Fruit fly (Drosophila melanogaster): ENCODE data around the gene BI-1.

BI-1 gene

dm6 chr3L:8340264-8341095 lies 31.7 kb upstream of the BI-1 start, which contains the start of the genes Prim1 and CG7083 (continued):
- peak; percentile 51 for TF ChIP-seq CG8319 (GFP tag; optimal IDR thresholded peaks at IDR 0.05)
- peak; percentile 18 for TF ChIP-seq Eip93F (GFP tag; optimal IDR thresholded peaks at IDR 0.05)
- TF ChIP-seq salr (GFP tag; optimal IDR thresholded peaks at IDR 0.05): no peak
- TF ChIP-seq CG7368 (GFP tag; optimal IDR thresholded peaks at IDR 0.05): peak; percentile 62
- peak; percentile 1 for TF ChIP-seq Blimp-1 (GFP tag; optimal IDR thresholded peaks at IDR 0.05)
- peak; percentile 41 for TF ChIP-seq Ets96B (tag; optimal IDR thresholded peaks at IDR 0.05)
- peak; percentile 45 for TF ChIP-seq CG6792 (GFP tag; optimal IDR thresholded peaks at IDR 0.05)
- no peak for TF ChIP-seq spab (GFP tag; optimal IDR thresholded peaks at IDR 0.05)
- no peak for TF ChIP-seq CG4318 (GFP tag; optimal IDR thresholded peaks at IDR 0.05)
- peak in 1 of 2 experiments; percentile 47 for TF ChIP-seq ss (GFP tag; optimal IDR thresholded peaks at IDR 0.05)
- TF ChIP-seq pdm3 (GFP tag; optimal IDR thresholded peaks at IDR 0.05): peak; percentile 63
- no peak for TF ChIP-seq CG6276 (GFP tag; optimal IDR thresholded peaks at IDR 0.05)
- TF ChIP-seq CG10631 (GFP tag; optimal IDR thresholded peaks at IDR 0.05): peak; percentile 68
- no peak for TF ChIP-seq dsx (GFP tag; optimal IDR thresholded peaks at IDR 0.05; ENCODE audit: poor library complexity, severe bottlenecking)
- TF ChIP-seq CG34406 (GFP tag; optimal IDR thresholded peaks at IDR 0.05): peak; percentile 47
- peak; percentile 57 for TF ChIP-seq achi (GFP tag; optimal IDR thresholded peaks at IDR 0.05)
- 0 out of 3 replicates have a peak, but pooled peaks have one; percentile 16 for TF ChIP-seq CG8119 (GFP tag; IDR thresholded peaks at IDR 0.05)
- TF ChIP-seq Gug (GFP tag; IDR thresholded peaks at IDR 0.05): peak; percentile 28; the same call in 1 of the 2 replicates
- no peak for TF ChIP-seq fd85E (GFP tag; optimal IDR thresholded peaks at IDR 0.05)
- peak; percentile 39; the same call in 1 of the 2 replicates for TF ChIP-seq CG15336 (GFP tag; IDR thresholded peaks at IDR 0.05)
- peak; percentile 30 for TF ChIP-seq CG32006 (GFP tag; optimal IDR thresholded peaks at IDR 0.05)
- no peak for TF ChIP-seq eg (GFP tag; IDR thresholded peaks at IDR 0.05)
- TF ChIP-seq CG16779 (tag; optimal IDR thresholded peaks at IDR 0.05): no peak
- peak; percentile 7 for TF ChIP-seq CG1621 (tag; optimal IDR thresholded peaks at IDR 0.05)
- peak; percentile 70 for TF ChIP-seq Hr4 (GFP tag; optimal IDR thresholded peaks at IDR 0.05)

- TF ChIP-seq CG8119 (GFP tag; IDR thresholded peaks at IDR 0.05) (no peak), cyc (GFP tag; optimal IDR thresholded peaks at IDR 0.05) (no peak), CG8319 (GFP tag; optimal IDR thresholded peaks at IDR 0.05) (no peak), CG6276 (GFP tag; optimal IDR thresholded peaks at IDR 0.05) (no peak), eg (GFP tag; IDR thresholded peaks at IDR 0.05) (no peak), CG6854 (GFP tag; optimal IDR thresholded peaks at IDR 0.05) (no peak), CG10631 (GFP tag; optimal IDR thresholded peaks at IDR 0.05) (no peak), fkh (GFP tag; optimal IDR thresholded peaks at IDR 0.05) (peak; percentile 75), acj6 (GFP tag; optimal IDR thresholded peaks at IDR 0.05) (no peak), Eip75B (GFP tag; optimal IDR thresholded peaks at IDR 0.05) (no peak), Ets21C (GFP tag; optimal IDR thresholded peaks at IDR 0.05) (no peak), Ets96B (tag; optimal IDR thresholded peaks at IDR 0.05) (no peak), CG7368 (GFP tag; optimal IDR thresholded peaks at IDR 0.05) (no peak), Sox14 (GFP tag; optimal IDR thresholded peaks at IDR 0.05) (no peak), CG4318 (GFP tag; optimal IDR thresholded peaks at IDR 0.05) (no peak), CG1621 (tag; optimal IDR thresholded peaks at IDR 0.05) (no peak), CG15336 (GFP tag; IDR thresholded peaks at IDR 0.05) (no peak), CG10669 (GFP tag; optimal IDR thresholded peaks at IDR 0.05) (no peak), topi (GFP tag; optimal IDR thresholded peaks at IDR 0.05) (no peak), dac (GFP tag; optimal IDR thresholded peaks at IDR 0.05) (no peak), CG34406 (GFP tag; optimal IDR thresholded peaks at IDR 0.05) (no peak), lz (GFP tag; optimal IDR thresholded peaks at IDR 0.05) (no peak), Hr4 (GFP tag; optimal IDR thresholded peaks at IDR 0.05) (no peak), CG6808 (GFP tag; optimal IDR thresholded peaks at IDR 0.05) (peak; percentile 52), OdsH (GFP tag; optimal IDR thresholded peaks at IDR 0.05) (no peak), Hr39 (GFP tag; optimal IDR thresholded peaks at IDR 0.05) (no peak), esn (GFP tag; optimal IDR thresholded peaks at IDR 0.05) (no peak), ss (GFP tag; optimal IDR thresholded peaks at IDR 0.05) (no peak), CG16779 (tag; optimal IDR thresholded peaks at IDR 0.05) (peak; percentile 8), Blimp-1 (GFP tag; optimal IDR thresholded peaks at IDR 0.05) (no peak), Eip93F (GFP tag; optimal IDR thresholded peaks at IDR 0.05) (no peak), CG6163 (GFP tag; IDR thresholded peaks at IDR 0.05) (no peak), CG32006 (GFP tag; optimal IDR thresholded peaks at IDR 0.05) (no peak), Lpt (GFP tag; optimal IDR thresholded peaks at IDR 0.05) (no peak), CG3919 (GFP tag; optimal IDR thresholded peaks at IDR 0.05) (peak; percentile 23), CG8632 (GFP tag; optimal IDR thresholded peaks at IDR 0.05) (no peak), Gug (GFP tag; IDR thresholded peaks at IDR 0.05) (no peak), dsx (GFP tag; optimal IDR thresholded peaks at IDR 0.05; ENCODE audit: poor library complexity, severe bottlenecking) (no peak), pdm3 (GFP tag; optimal IDR thresholded peaks at IDR 0.05) (no peak), Eip78C (GFP tag) (peak; percentile 79)
These were observed 30.2 kb upstream of the BI-1 start, which contains the start of gene Pex2 for dm6 chr3L:8338921-8339320. Pex2 (plus strand) TSS chr3L:8339051.
